Worm (Caenorhabditis elegans): ENCODE results near the gene lsd-1.

- no peak for TF ChIP-seq tab-1 (GFP tag; IDR thresholded peaks at IDR 0.05)
- no peak for TF ChIP-seq flt-1 (GFP tag; IDR thresholded peaks at IDR 0.05)
- TF ChIP-seq ztf-29 (GFP tag; IDR thresholded peaks at IDR 0.05) = no peak
- TF ChIP-seq cog-1 (tag; optimal IDR thresholded peaks at IDR 0.05) = no peak
- TF ChIP-seq med-1 (GFP tag; optimal IDR thresholded peaks at IDR 0.05; ENCODE audit: insufficient read depth) = no peak
- TF ChIP-seq T22C8.4 (GFP tag; IDR thresholded peaks at IDR 0.05) = no peak
Measured at ce11 chrX:11965163-11965562, 16.5 kb downstream of the lsd-1 start.
